Fruit fly (Drosophila melanogaster) whole organism, wandering third instar larva: Measurements from ENCODE around the gene CG7031.

Source experiments
- CrebA ChIP-seq: fragments of 200-800 bp; sonication (Bioruptor generic); optimal IDR thresholded peaks from 2 replicates; lab custom pipeline; 2016; ENCODE audit warnings: missing biosample characterization, mild to moderate bottlenecking, missing genetic modification characterization, borderline replicate concordance
- Myc ChIP-seq: fragments of >200 bp; optimal IDR thresholded peaks from 2 replicates; lab custom pipeline; 2017
- Vsx2 ChIP-seq: fragments of 200-300, 225-300 bp; sonication (Bioruptor generic); optimal IDR thresholded peaks from 2 replicates; lab custom pipeline; 2018; ENCODE audit warnings: missing biosample characterization, missing genetic modification characterization; ENCODE audit not compliant: partially characterized antibody
- br ChIP-seq: fragments of 200-800 bp; sonication (Bioruptor generic); optimal IDR thresholded peaks from 2 replicates; lab custom pipeline; 2016; ENCODE audit warnings: missing biosample characterization, missing genetic modification characterization
- lola ChIP-seq: fragments of >200 bp; optimal IDR thresholded peaks from 2 replicates; lab custom pipeline; 2017; ENCODE audit warnings: missing biosample characterization, missing genetic modification characterization
- tai ChIP-seq: sonication (Bioruptor generic); optimal IDR thresholded peaks from 2 replicates; lab custom pipeline; 2016; ENCODE audit warnings: missing biosample characterization, missing genetic modification characterization
- usp ChIP-seq: fragments of >200 bp; optimal IDR thresholded peaks from 2 replicates; lab custom pipeline; 2017; ENCODE audit warnings: missing biosample characterization, missing genetic modification characterization

- no peak for TF ChIP-seq Vsx2 (GFP tag; lab: Kevin White, UChicago)
- TF ChIP-seq Myc, result no peak
- no peak for TF ChIP-seq tai (GFP tag; lab: Kevin White, UChicago)
- no peak for TF ChIP-seq br (GFP tag; lab: Kevin White, UChicago)
- TF ChIP-seq usp (GFP tag; lab: Kevin White, UChicago), result no peak
- no peak for TF ChIP-seq CrebA (GFP tag; lab: Kevin White, UChicago)
- TF ChIP-seq lola, result no peak
Measured at dm6 chr3R:22839257-22839656, 35.2 kb downstream of the CG7031 start.
